Worm (Caenorhabditis elegans): ENCODE results near the gene F47G9.6.

F47G9.6 gene

DNA sequence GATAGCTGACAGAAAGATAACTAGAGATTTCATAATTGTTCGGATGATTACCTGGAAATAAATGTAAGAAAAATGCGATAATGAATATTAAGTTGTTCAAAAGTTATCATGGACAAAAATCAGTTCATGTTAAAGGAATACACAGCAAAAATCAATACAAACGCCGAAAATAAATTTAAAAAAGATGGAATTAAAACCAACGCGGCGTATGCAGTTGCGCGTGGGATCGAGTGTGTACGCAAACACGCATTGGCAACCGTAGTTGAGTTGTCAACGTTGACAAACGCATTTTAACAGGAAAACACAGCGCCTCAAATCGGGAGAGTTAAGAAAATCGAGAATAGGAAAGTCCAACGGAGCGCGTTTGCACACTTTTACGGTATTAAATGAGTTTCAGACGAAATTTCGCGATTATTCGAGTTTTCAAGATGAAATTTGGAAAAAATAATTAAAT is 2.3 kb upstream of the F47G9.6 start, which contains the start of gene tmed-10:
Gene tmed-10, minus strand, starts transcription at position 51 of the 454 bp plus-strand sequence.
- TF ChIP-seq ceh-31 (tag; optimal IDR thresholded peaks at IDR 0.05) (peak; percentile 42), unc-55 (GFP tag; optimal IDR thresholded peaks at IDR 0.05) (peak; percentile 31), unc-42 (tag; optimal IDR thresholded peaks at IDR 0.05) (peak; percentile 48), rnt-1 (tag; optimal IDR thresholded peaks at IDR 0.05) (no peak), nfya-1 (tag; optimal IDR thresholded peaks at IDR 0.05) (peak; percentile 54), Y22D7AL.16 (tag; optimal IDR thresholded peaks at IDR 0.05) (no peak), ceh-18 (tag; optimal IDR thresholded peaks at IDR 0.05) (peak; percentile 1), hlh-13 (GFP tag; optimal IDR thresholded peaks at IDR 0.05) (no peak)

DNA sequence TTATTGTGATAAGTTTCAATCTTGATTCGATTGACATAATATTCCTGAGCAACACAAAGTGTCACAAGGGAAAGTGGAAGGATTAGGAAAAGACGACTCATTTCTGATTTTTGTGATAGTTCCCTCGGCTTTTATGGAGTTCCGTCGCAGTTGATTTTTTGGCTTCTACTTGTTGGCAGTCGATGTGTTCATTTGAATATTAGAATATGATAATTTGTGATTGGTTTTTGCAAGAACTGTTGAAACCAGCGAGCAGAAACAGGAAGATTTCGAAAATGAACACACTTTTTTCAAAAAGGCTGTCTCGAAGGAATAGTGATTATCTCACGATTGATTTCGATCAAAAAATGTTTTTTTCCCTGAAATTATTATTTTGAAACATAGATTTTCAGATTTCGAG is 5.0 kb downstream of the F47G9.6 start, which contains the start of gene T02E9.6:
Gene T02E9.6, minus strand, starts transcription at position 101 of the 400 bp plus-strand sequence.
- TF ChIP-seq ets-4 (tag; optimal IDR thresholded peaks at IDR 0.05) (no peak), K02D7.2 (tag; optimal IDR thresholded peaks at IDR 0.05) (no peak), madf-2 (tag; optimal IDR thresholded peaks at IDR 0.05) (no peak), unc-42 (tag; optimal IDR thresholded peaks at IDR 0.05) (no peak), che-1 (tag; optimal IDR thresholded peaks at IDR 0.05) (no peak), sdc-2 (tag; optimal IDR thresholded peaks at IDR 0.05) (no peak)

DNA sequence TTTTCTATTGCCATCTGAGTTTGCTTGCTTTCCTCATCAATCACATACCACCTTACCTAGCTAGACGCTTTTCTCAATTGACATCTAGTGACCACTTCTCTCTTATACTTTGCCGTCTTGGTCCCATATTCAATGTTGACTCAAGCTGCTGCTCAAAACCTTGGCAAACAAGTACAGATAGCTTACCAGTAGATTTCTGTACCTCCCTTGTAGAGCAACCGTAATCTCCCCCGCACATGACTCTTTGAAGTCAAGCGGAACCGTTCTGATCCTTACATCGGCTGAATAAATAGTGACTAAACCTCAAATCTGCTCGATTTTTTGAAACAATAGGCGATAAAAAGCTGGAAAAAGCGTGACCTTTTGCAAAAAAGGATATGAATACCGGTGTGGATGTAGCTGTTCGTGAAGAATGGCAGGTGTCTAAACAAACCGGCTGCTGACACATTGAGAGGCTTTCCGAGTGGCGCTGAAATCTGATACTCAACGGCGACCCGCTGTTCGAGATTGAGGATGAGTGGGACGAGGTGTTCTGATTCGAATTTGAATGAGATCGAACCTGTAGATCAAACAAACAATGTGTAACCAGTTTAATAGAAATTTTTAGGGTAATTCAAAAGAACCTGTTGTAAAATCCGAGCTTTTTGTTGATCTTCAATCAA is 6.7 kb downstream of the F47G9.6 start:
- no peak for TF ChIP-seq nfya-1 (tag; optimal IDR thresholded peaks at IDR 0.05)
- no peak for TF ChIP-seq sox-2 (GFP tag; IDR thresholded peaks at IDR 0.05)
- no peak for TF ChIP-seq dmd-4 (tag; optimal IDR thresholded peaks at IDR 0.05; ENCODE audit: borderline replicate concordance)
- TF ChIP-seq Y22D7AL.16 (tag; optimal IDR thresholded peaks at IDR 0.05): no peak
- no peak for TF ChIP-seq ets-4 (tag; optimal IDR thresholded peaks at IDR 0.05)
- no peak for TF ChIP-seq odd-2 (tag; optimal IDR thresholded peaks at IDR 0.05)
- TF ChIP-seq pha-2 (tag; optimal IDR thresholded peaks at IDR 0.05): peak; percentile 5
- TF ChIP-seq ceh-19 (GFP tag; optimal IDR thresholded peaks at IDR 0.05): no peak
- TF ChIP-seq pax-1 (tag; optimal IDR thresholded peaks at IDR 0.05): peak; percentile 95
- no peak for TF ChIP-seq lin-11 (tag; optimal IDR thresholded peaks at IDR 0.05)
- no peak for TF ChIP-seq pag-3 (tag; optimal IDR thresholded peaks at IDR 0.05; ENCODE audit: borderline replicate concordance)
- TF ChIP-seq che-1 (tag; optimal IDR thresholded peaks at IDR 0.05): no peak
- TF ChIP-seq dve-1 (tag; optimal IDR thresholded peaks at IDR 0.05): no peak
- no peak for TF ChIP-seq eyg-1 (tag; optimal IDR thresholded peaks at IDR 0.05)
- TF ChIP-seq unc-3 (GFP tag; conservative IDR thresholded peaks at IDR 0.05): no peak
- TF ChIP-seq unc-3 (tag; optimal IDR thresholded peaks at IDR 0.05): no peak
- peak; percentile 97 for TF ChIP-seq ceh-34 (tag; optimal IDR thresholded peaks at IDR 0.05)
- no peak for TF ChIP-seq ztf-16 (tag; optimal IDR thresholded peaks at IDR 0.05)
- no peak for TF ChIP-seq fkh-10 (GFP tag; optimal IDR thresholded peaks at IDR 0.05)
- no peak for TF ChIP-seq ceh-14 (tag; optimal IDR thresholded peaks at IDR 0.05)
- TF ChIP-seq hlh-8 (tag; optimal IDR thresholded peaks at IDR 0.05): no peak
- TF ChIP-seq ceh-45 (GFP tag; IDR thresholded peaks at IDR 0.05): no peak

ce11 chrV:11336877-11337276 is 7.7 kb downstream of the F47G9.6 start:
- TF ChIP-seq unc-42 (tag; optimal IDR thresholded peaks at IDR 0.05) (peak; percentile 90), sdc-2 (tag; optimal IDR thresholded peaks at IDR 0.05) (no peak), odd-2 (tag; optimal IDR thresholded peaks at IDR 0.05) (no peak), ceh-45 (GFP tag; IDR thresholded peaks at IDR 0.05) (no peak), mec-3 (tag; optimal IDR thresholded peaks at IDR 0.05; ENCODE audit: borderline replicate concordance) (no peak)

- TF ChIP-seq ceh-19 (GFP tag; optimal IDR thresholded peaks at IDR 0.05): peak; percentile 24
- no peak for TF ChIP-seq rnt-1 (tag; optimal IDR thresholded peaks at IDR 0.05)
- no peak for TF ChIP-seq K09A11.1 (tag; optimal IDR thresholded peaks at IDR 0.05; ENCODE audit: insufficient read depth)
- no peak for TF ChIP-seq sox-2 (GFP tag; IDR thresholded peaks at IDR 0.05)
- TF ChIP-seq ttx-3 (tag; optimal IDR thresholded peaks at IDR 0.05): no peak
- no peak for TF ChIP-seq ztf-16 (tag; optimal IDR thresholded peaks at IDR 0.05)
- no peak for TF ChIP-seq ceh-18 (tag; optimal IDR thresholded peaks at IDR 0.05)
- no peak for TF ChIP-seq elt-2 (tag; optimal IDR thresholded peaks at IDR 0.05)
- TF ChIP-seq K02D7.2 (tag; optimal IDR thresholded peaks at IDR 0.05): no peak
- TF ChIP-seq ahr-1 (tag; optimal IDR thresholded peaks at IDR 0.05): no peak
- TF ChIP-seq ceh-30 (tag; optimal IDR thresholded peaks at IDR 0.05): no peak
- TF ChIP-seq ref-2 (tag; optimal IDR thresholded peaks at IDR 0.05): peak; percentile 26
- TF ChIP-seq unc-3 (GFP tag; conservative IDR thresholded peaks at IDR 0.05): no peak
- TF ChIP-seq unc-3 (tag; optimal IDR thresholded peaks at IDR 0.05): no peak
- TF ChIP-seq C08G9.2 (tag; optimal IDR thresholded peaks at IDR 0.05): no peak
- TF ChIP-seq tbx-2 (tag; optimal IDR thresholded peaks at IDR 0.05): peak; percentile 13
- TF ChIP-seq zip-5 (tag; optimal IDR thresholded peaks at IDR 0.05): no peak
- TF ChIP-seq unc-42 (tag; optimal IDR thresholded peaks at IDR 0.05): peak; percentile 97
- TF ChIP-seq hlh-30 (tag; optimal IDR thresholded peaks at IDR 0.05; ENCODE audit: insufficient read depth): no peak
Measured at ce11 chrV:11341130-11341675, 12.0 kb downstream of the F47G9.6 start.

Data from whole organism, late embryonic.